Worm (Caenorhabditis elegans): ENCODE measurements around the gene M01H9.4.

DNA sequence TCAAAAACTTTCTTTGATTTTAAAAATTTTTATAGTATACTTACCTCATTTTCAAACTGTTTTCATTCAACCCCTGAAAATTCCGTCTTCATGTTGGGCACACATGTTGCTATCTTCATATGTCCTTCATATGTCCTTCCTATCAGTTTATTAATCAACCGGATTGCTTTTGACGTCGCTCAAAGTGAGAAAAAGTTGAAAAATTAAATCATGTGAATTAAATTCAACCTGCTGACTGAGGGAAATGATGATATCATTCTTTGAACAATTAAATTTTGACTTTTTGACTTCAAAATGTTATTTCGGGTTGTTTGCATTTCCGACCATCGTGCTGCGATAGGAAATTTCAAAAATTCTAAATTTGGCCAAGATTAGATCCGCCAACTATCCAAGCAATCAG is 1.8 kb upstream of the M01H9.4 start:
- TF ChIP-seq zag-1 (tag; optimal IDR thresholded peaks at IDR 0.05) = no peak
- no peak for TF ChIP-seq elt-1 (tag; optimal IDR thresholded peaks at IDR 0.05)
- no peak for TF ChIP-seq nhr-23 (tag; optimal IDR thresholded peaks at IDR 0.05)
- TF ChIP-seq elt-2 (tag; optimal IDR thresholded peaks at IDR 0.05) = peak; percentile 73

Data from whole organism, L3 larva.